Fruit fly (Drosophila melanogaster) whole organism, adult: Measurements from ENCODE around the gene p23.

Experiments
- CG11617 ChIP-seq: fragments of 200-800 bp; sonication (Bioruptor generic); optimal IDR thresholded peaks from 2 replicates; lab custom pipeline; 2017; ENCODE audit warnings: mild to moderate bottlenecking, missing biosample characterization, missing genetic modification reagents, missing genetic modification characterization
- CG12768 ChIP-seq: fragments of 200-800 bp; sonication (Bioruptor generic); optimal IDR thresholded peaks from 2 replicates; lab custom pipeline; 2017; ENCODE audit warnings: missing biosample characterization, missing genetic modification characterization, mild to moderate bottlenecking, moderate library complexity, missing genetic modification reagents
- CG14711 ChIP-seq: fragments of 200-800 bp; sonication (Bioruptor generic); optimal IDR thresholded peaks from 2 replicates; lab custom pipeline; 2018; ENCODE audit warnings: missing biosample characterization, mild to moderate bottlenecking, missing genetic modification characterization, moderate library complexity
- CG1620 ChIP-seq: fragments of 200-800 bp; sonication (Bioruptor generic); optimal IDR thresholded peaks from 2 replicates; lab custom pipeline; 2016; ENCODE audit warnings: missing biosample characterization, missing genetic modification characterization
- CG33017 ChIP-seq: fragments of 200-800 bp; sonication (Bioruptor generic); optimal IDR thresholded peaks from 2 replicates; lab custom pipeline; 2018; ENCODE audit warnings: missing biosample characterization, mild to moderate bottlenecking, missing genetic modification characterization, moderate library complexity
- CG5204 ChIP-seq: fragments of 200-800 bp; sonication (Bioruptor generic); optimal IDR thresholded peaks from 2 replicates; lab custom pipeline; 2016; ENCODE audit warnings: missing biosample characterization, missing genetic modification characterization
- CG7045 ChIP-seq: fragments of 200-800 bp; sonication (Bioruptor generic); optimal IDR thresholded peaks from 2 replicates; lab custom pipeline; 2017; ENCODE audit warnings: missing biosample characterization, mild to moderate bottlenecking, missing genetic modification characterization
- CG7101 ChIP-seq: fragments of 200-800 bp; sonication (Bioruptor generic); optimal IDR thresholded peaks from 2 replicates; lab custom pipeline; 2018; ENCODE audit warnings: missing biosample characterization, mild to moderate bottlenecking, missing genetic modification characterization, moderate library complexity
- Clk ChIP-seq: fragments of 200-800 bp; sonication (Bioruptor generic); optimal IDR thresholded peaks from 2 replicates; lab custom pipeline; 2017; ENCODE audit warnings: missing biosample characterization, missing genetic modification characterization
- Crg-1 ChIP-seq: fragments of 200-800 bp; sonication (Bioruptor generic); optimal IDR thresholded peaks from 2 replicates; lab custom pipeline; 2016; ENCODE audit warnings: missing biosample characterization, missing genetic modification characterization
- Hr96 ChIP-seq: fragments of 200-800 bp; sonication (Bioruptor generic); optimal IDR thresholded peaks from 2 replicates; lab custom pipeline; 2016; ENCODE audit warnings: missing biosample characterization, missing genetic modification characterization
- Mnt ChIP-seq: fragments of 200-800 bp; sonication (Bioruptor generic); optimal IDR thresholded peaks from 2 replicates; lab custom pipeline; 2016; ENCODE audit warnings: missing biosample characterization, mild to moderate bottlenecking, missing genetic modification characterization
- bab1 ChIP-seq: fragments of 200-800 bp; sonication (Bioruptor generic); optimal IDR thresholded peaks from 3 replicates; lab custom pipeline; 2019; ENCODE audit warnings: missing biosample characterization, mild to moderate bottlenecking, missing genetic modification characterization, moderate library complexity
- cic ChIP-seq: fragments of 200-800 bp; sonication (Bioruptor generic); optimal IDR thresholded peaks from 2 replicates; lab custom pipeline; 2017; ENCODE audit warnings: missing biosample characterization, mild to moderate bottlenecking, missing genetic modification characterization, moderate library complexity
- cnc ChIP-seq, 2 experiments: fragments of >200 bp; optimal IDR thresholded peaks; 2 replicates each; lab custom pipeline; 2017
- kay ChIP-seq: fragments of 200-800 bp; sonication (Bioruptor generic); peaks from one replicate; lab custom pipeline; 2016; ENCODE audit warnings: missing biosample characterization, missing genetic modification characterization, borderline replicate concordance
- ovo ChIP-seq: fragments of 200-800 bp; sonication (Bioruptor generic); optimal IDR thresholded peaks from 2 replicates; lab custom pipeline; 2016; ENCODE audit warnings: missing biosample characterization, missing genetic modification characterization
- pad ChIP-seq: fragments of 200-800 bp; sonication (Bioruptor generic); optimal IDR thresholded peaks from 3 replicates; lab custom pipeline; 2017; ENCODE audit warnings: missing biosample characterization, missing genetic modification characterization, mild to moderate bottlenecking, moderate library complexity, missing genetic modification reagents
- tj ChIP-seq: fragments of 200-800 bp; sonication (Bioruptor generic); optimal IDR thresholded peaks from 3 replicates; lab custom pipeline; 2017; ENCODE audit warnings: missing biosample characterization, mild to moderate bottlenecking, missing genetic modification characterization, moderate library complexity
- toe ChIP-seq: fragments of 200-800 bp; sonication (Bioruptor generic); optimal IDR thresholded peaks from 2 replicates; lab custom pipeline; 2016; ENCODE audit warnings: missing biosample characterization, missing genetic modification characterization

p23 gene

DNA sequence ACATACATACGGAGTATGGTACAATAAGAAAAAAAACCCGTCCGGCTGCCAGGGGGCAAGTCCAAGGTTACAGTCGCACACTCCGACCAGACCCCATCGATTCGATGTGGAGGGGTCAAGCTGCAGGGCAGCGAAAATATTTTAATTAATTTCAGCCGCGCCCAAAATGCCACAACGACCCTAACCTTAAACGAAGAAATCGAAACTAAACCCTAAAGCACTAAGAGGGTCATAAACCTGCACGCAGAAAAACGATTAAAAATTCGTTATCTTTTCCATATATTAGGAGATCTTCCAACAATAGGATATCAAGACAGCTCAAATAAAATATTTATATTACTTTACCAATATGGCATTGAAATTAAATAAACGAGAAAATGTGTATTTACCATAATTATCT lies 24.2 kb downstream of the p23 start:
- no peak for TF ChIP-seq CG11617 (GFP tag; lab: Kevin White, UChicago)
- TF ChIP-seq ovo (GFP tag; lab: Kevin White, UChicago) = no peak

DNA sequence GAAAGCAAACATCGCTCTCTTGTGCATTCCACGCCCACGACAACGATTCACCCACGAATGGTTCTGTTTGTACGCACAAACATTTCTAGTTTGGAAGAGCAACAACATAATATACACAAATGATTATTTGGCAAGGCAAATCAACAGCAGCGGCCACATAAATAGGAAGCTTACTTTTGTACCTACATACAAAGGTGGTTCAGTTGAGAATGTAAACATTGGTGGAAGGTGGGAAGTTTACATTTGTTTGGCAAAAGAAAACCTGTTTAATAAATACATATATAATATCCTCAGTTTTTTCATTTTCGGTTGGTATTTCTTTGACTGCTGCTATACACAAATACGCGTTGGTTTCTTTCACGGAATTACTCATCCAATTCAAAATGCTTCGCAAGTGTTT lies 24.8 kb downstream of the p23 start:
- TF ChIP-seq cnc (optimal IDR thresholded peaks at IDR 0.05; lab: Kevin White, UChicago) (no peak), toe (no peak), cic (no peak), CG12768 (GFP tag; lab: Kevin White, UChicago) (no peak), CG7101 (tag; lab: Kevin White, UChicago) (peak; percentile 52), tj (GFP tag; lab: Kevin White, UChicago) (no peak), CG14711 (peak; percentile 53), Mnt (peak; percentile 1), Hr96 (GFP tag; lab: Kevin White, UChicago) (no peak), Crg-1 (GFP tag; lab: Kevin White, UChicago) (no peak), CG5204 (GFP tag; lab: Kevin White, UChicago) (no peak), CG1620 (GFP tag; lab: Kevin White, UChicago) (no peak), Clk (no peak), pad (GFP tag; lab: Kevin White, UChicago) (no peak), CG7045 (no peak), ovo (GFP tag; lab: Kevin White, UChicago) (no peak), CG33017 (tag; lab: Kevin White, UChicago) (no peak), bab1 (GFP tag; lab: Kevin White, UChicago) (peak; percentile 76), CG11617 (GFP tag; lab: Kevin White, UChicago) (no peak), kay (GFP tag; lab: Kevin White, UChicago) (peak; percentile 79)

DNA sequence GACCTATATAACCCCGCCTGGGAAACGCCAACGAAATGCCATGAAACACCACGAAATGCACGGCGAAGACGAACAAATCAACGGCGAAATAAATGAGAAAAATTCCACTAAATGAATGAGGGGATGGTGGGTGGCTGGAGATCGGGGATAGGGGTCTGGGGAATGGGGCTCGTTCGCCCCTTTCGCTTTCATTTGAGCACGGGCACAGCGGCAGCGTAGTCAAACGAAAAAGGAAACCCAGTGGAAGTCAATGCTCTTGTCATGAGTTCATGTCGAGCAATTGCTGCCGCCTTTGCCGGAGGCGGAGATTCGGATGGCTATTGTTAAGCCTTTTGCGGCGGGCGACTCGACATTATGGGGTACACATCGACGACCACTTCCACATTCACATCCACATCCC lies 25.5 kb downstream of the p23 start:
- TF ChIP-seq Clk = no peak

DNA sequence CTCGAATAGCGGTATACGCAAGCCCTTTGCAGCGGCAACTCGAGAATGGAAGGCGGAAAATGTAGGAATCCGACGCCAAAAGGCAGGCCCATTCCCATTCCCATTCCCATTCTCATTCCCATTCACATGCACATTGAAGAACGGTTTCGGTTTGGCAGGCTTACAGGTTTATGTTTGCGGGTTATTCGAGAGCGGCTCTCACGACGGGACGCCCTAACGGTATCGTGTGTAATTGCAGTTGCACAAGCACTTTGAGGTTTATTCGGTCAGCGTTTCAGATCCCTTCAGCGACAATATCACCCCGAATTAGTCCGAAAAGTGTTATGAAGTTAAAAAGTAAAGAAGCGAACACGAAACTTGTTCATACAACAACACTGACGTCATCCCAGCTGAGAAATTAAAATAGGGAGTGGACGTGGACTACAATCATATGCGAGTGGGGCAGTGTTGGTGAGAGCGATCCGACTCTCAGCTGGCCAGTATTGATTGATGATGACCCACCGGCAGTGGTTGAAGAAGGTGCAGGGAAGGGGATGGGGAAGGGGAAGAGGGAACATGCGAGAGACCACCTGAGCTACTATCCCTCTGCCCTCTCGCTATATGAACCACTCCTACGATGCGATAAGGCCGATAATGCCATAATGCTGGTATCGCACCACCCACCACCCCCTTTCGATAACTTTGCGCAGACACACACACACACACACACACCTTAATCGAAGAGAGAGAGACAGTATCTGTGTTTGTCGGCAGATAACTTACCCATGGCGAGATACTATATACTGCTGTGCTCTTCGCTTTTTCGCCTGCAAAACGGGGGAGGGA lies 26.7 kb downstream of the p23 start:
- TF ChIP-seq Crg-1 (GFP tag; lab: Kevin White, UChicago) (peak; percentile 46), ovo (GFP tag; lab: Kevin White, UChicago) (peak; percentile 96), CG33017 (tag; lab: Kevin White, UChicago) (no peak), Hr96 (GFP tag; lab: Kevin White, UChicago) (peak; percentile 37), CG7045 (peak; percentile 51), CG7101 (tag; lab: Kevin White, UChicago) (peak; percentile 10), kay (GFP tag; lab: Kevin White, UChicago) (no peak), cic (peak; percentile 97), CG12768 (GFP tag; lab: Kevin White, UChicago) (peak; percentile 52), Clk (peak; percentile 31), toe (peak; percentile 39), cnc (optimal IDR thresholded peaks at IDR 0.05; lab: Kevin White, UChicago) (no peak), CG14711 (no peak), CG11617 (GFP tag; lab: Kevin White, UChicago) (no peak), Mnt (peak; percentile 64), CG1620 (GFP tag; lab: Kevin White, UChicago) (no peak), CG5204 (GFP tag; lab: Kevin White, UChicago) (no peak), bab1 (GFP tag; lab: Kevin White, UChicago) (no peak), tj (GFP tag; lab: Kevin White, UChicago) (peak; percentile 42), pad (GFP tag; lab: Kevin White, UChicago) (peak; percentile 91)

DNA sequence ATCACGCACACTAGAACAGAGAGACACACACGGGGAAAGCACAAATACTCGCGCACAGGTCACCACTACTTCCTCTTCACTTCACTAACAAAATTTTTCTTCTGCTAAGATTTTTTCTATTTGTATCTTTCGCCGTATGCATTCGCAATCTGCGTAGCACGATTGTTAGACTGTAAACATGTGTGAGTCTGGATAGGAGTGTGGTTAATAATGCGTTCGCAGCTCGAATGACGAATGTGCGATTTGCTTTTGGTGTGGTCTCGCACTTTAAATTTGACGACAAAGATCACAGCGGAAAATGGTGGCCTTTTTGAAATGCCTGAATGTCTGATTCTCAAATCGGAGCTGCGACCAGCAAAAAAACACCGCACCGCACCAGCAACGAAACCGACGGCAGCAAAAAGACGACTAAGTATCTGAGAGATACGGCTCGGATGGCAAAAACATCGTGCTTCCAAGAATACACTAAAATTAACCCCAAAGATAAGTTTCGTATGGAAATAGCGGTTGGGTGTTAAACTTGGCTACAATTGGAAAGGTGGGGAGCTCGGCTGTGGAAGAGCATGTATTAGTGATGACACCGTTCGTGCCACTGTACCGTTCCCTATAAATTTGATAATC lies 27.4 kb downstream of the p23 start, which contains the start of gene Unc-115a:
TSS of gene Unc-115a (minus strand) at position 410 of the 621 bp plus-strand sequence.
- TF ChIP-seq CG1620 (GFP tag; lab: Kevin White, UChicago) = peak; percentile 64
- TF ChIP-seq ovo (GFP tag; lab: Kevin White, UChicago) = peak; percentile 49
- TF ChIP-seq CG14711 = no peak
- peak; percentile 33 for TF ChIP-seq CG12768 (GFP tag; lab: Kevin White, UChicago)
- TF ChIP-seq CG11617 (GFP tag; lab: Kevin White, UChicago) = peak; percentile 68
- no peak for TF ChIP-seq Clk
- peak; percentile 31 for TF ChIP-seq CG33017 (tag; lab: Kevin White, UChicago)
- peak; percentile 18 for TF ChIP-seq CG7101 (tag; lab: Kevin White, UChicago)
- TF ChIP-seq Hr96 (GFP tag; lab: Kevin White, UChicago) = no peak
- TF ChIP-seq toe = no peak
- peak; percentile 46 for TF ChIP-seq Crg-1 (GFP tag; lab: Kevin White, UChicago)
- TF ChIP-seq cic = peak; percentile 37
- TF ChIP-seq bab1 (GFP tag; lab: Kevin White, UChicago) = peak; percentile 59
- peak; percentile 87 for TF ChIP-seq Mnt
- TF ChIP-seq pad (GFP tag; lab: Kevin White, UChicago) = no peak
- TF ChIP-seq tj (GFP tag; lab: Kevin White, UChicago) = peak; percentile 50

DNA sequence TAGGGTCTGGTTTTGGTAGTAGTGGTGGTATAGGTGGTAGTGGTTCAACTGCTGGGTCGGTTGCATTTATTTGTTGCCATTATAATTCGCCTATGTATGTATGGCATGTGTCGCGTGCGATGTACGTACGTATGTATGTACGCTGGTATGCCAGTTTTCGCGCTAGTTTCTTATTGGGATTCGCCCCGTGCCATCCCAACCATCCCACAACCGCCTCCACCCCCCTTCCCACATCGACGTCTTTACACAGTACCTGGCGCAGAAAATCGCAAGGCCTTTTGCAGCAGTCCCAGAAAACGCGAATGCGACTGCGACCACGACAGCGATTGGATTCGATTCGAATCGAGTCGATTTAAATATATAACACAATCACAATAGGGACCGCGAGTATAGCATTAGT lies 32.5 kb downstream of the p23 start:
- TF ChIP-seq Mnt (peak; percentile 62), CG11617 (GFP tag; lab: Kevin White, UChicago) (peak; percentile 15), CG5204 (GFP tag; lab: Kevin White, UChicago) (no peak)
